Fruit fly (Drosophila melanogaster): ENCODE data around the gene CG7573.

The CG7573 gene

DNA sequence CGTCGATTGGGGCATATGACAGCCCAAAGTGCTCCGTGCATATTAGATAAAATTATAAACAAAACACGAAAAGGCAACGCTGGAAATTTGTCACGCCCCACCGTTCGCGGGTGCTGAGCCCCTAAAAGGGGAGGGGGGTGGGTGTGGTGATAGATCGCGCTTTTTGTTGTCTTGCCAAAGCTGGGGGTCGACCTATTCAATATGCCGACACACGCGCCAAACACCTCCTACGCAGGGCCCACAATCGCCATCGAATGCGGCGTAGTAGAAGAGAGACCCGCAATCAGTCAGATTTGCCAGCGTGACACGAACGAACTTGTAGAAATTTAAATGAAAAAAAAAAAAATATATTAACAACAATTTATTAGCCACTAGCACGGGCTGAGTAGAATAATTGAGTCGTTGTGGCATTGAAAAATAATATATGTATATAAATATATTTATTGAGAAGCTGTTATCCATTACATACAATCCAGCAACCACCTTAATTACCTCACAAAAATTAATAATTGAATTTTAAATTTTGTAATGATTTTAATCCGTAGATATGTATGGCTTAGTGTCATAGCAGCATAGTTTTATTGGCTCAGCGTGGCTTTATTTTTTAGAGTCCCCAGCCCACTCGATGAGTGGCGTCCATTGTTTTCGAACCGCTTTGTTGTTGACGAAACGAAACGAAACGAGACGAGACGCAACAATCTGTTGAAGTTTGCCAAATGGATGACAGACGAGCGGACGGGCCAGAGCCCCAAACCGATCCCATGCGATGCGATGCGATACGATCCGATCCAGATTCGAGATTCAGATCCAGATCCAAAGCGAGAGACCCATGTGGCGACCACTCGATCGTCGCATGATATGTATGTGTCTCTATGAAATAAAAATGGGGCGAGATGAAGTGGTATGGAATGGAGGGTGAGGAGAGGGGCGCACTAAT is 37.7 kb downstream of the CG7573 start (continued):
- no peak for TF ChIP-seq CG10431 (GFP tag; optimal IDR thresholded peaks at IDR 0.05)
- no peak for TF ChIP-seq schlank (tag; optimal IDR thresholded peaks at IDR 0.05)
- TF ChIP-seq Deaf1 (tag; optimal IDR thresholded peaks at IDR 0.05) = peak; percentile 32
- TF ChIP-seq sens-2 (GFP tag; IDR thresholded peaks at IDR 0.05) = peak; percentile 85
- no peak for TF ChIP-seq CG6791 (GFP tag; IDR thresholded peaks at IDR 0.05; ENCODE audit: partially characterized antibody)
- TF ChIP-seq CG18011 (GFP tag; optimal IDR thresholded peaks at IDR 0.05) = peak; percentile 77
- TF ChIP-seq MTF-1 (GFP tag; optimal IDR thresholded peaks at IDR 0.05; ENCODE audit: borderline replicate concordance) = peak; percentile 23
- TF ChIP-seq CG11695 (GFP tag; IDR thresholded peaks at IDR 0.05) = peak; percentile 97
- TF ChIP-seq sd (tag; optimal IDR thresholded peaks at IDR 0.05) = peak; percentile 78
- TF ChIP-seq Nf-YB (GFP tag; optimal IDR thresholded peaks at IDR 0.05) = peak; percentile 81
- TF ChIP-seq CG9876 (GFP tag; optimal IDR thresholded peaks at IDR 0.05) = no peak
- TF ChIP-seq sna (GFP tag; IDR thresholded peaks at IDR 0.05; ENCODE audit: partially characterized antibody) = no peak
- TF ChIP-seq CG1647 (GFP tag; optimal IDR thresholded peaks at IDR 0.05) = no peak
- TF ChIP-seq Max (GFP tag; optimal IDR thresholded peaks at IDR 0.05) = peak; percentile 31
- peak; percentile 72 for TF ChIP-seq org-1 (GFP tag; optimal IDR thresholded peaks at IDR 0.05)
- TF ChIP-seq Chrac-16 (GFP tag; optimal IDR thresholded peaks at IDR 0.05) = peak; percentile 65
- no peak for TF ChIP-seq TFAM (GFP tag; optimal IDR thresholded peaks at IDR 0.05)
- peak; percentile 90 for TF ChIP-seq BtbVII (GFP tag; optimal IDR thresholded peaks at IDR 0.05)
- TF ChIP-seq br (optimal IDR thresholded peaks at IDR 0.05) = no peak
- TF ChIP-seq tin (GFP tag; optimal IDR thresholded peaks at IDR 0.05) = peak; percentile 41
- TF ChIP-seq Hr51 (GFP tag; optimal IDR thresholded peaks at IDR 0.05) = peak in 1 of 2 experiments; percentile 97
- TF ChIP-seq CG33213 (GFP tag; optimal IDR thresholded peaks at IDR 0.05) = no peak
- TF ChIP-seq BEAF-32 (GFP tag; optimal IDR thresholded peaks at IDR 0.05) = peak; percentile 35
- TF ChIP-seq Vsx1 (GFP tag; optimal IDR thresholded peaks at IDR 0.05) = peak; percentile 90
- no peak for TF ChIP-seq CG9609 (GFP tag; optimal IDR thresholded peaks at IDR 0.05)
- TF ChIP-seq mld (GFP tag; IDR thresholded peaks at IDR 0.05; ENCODE audit: partially characterized antibody) = no peak
- TF ChIP-seq jumu (GFP tag; optimal IDR thresholded peaks at IDR 0.05) = no peak
- TF ChIP-seq Hsf (GFP tag; optimal IDR thresholded peaks at IDR 0.05) = peak; percentile 33
- peak; percentile 47 for TF ChIP-seq CG18476 (GFP tag; optimal IDR thresholded peaks at IDR 0.05)
- no peak for TF ChIP-seq fd64A (GFP tag; optimal IDR thresholded peaks at IDR 0.05)
- peak; percentile 44; the same call in 1 of the 2 replicates for TF ChIP-seq gt (GFP tag; IDR thresholded peaks at IDR 0.05)
- peak; percentile 91 for TF ChIP-seq CG14050 (GFP tag; IDR thresholded peaks at IDR 0.05)
- no peak for TF ChIP-seq fru (optimal IDR thresholded peaks at IDR 0.05)
- peak; percentile 91 for TF ChIP-seq Hand (GFP tag; optimal IDR thresholded peaks at IDR 0.05)
- peak; percentile 64 for TF ChIP-seq CG10462 (GFP tag; optimal IDR thresholded peaks at IDR 0.05)
- no peak for TF ChIP-seq Dp (GFP tag; optimal IDR thresholded peaks at IDR 0.05)
- no peak for TF ChIP-seq CG3163 (GFP tag; optimal IDR thresholded peaks at IDR 0.05)
- TF ChIP-seq lola (GFP tag; optimal IDR thresholded peaks at IDR 0.05) = peak in 1 of 3 experiments; percentile 80
- TF ChIP-seq CG34422 (GFP tag; IDR thresholded peaks at IDR 0.05) = peak; percentile 89
- TF ChIP-seq CG30431 (GFP tag; optimal IDR thresholded peaks at IDR 0.05) = peak; percentile 81
- no peak for TF ChIP-seq slp2 (GFP tag; optimal IDR thresholded peaks at IDR 0.05)
- TF ChIP-seq Poxn (GFP tag; IDR thresholded peaks at IDR 0.05) = 0 out of 2 replicates have a peak, but pooled peaks have one; percentile 62
- peak; percentile 78 for TF ChIP-seq fd96Cb (tag; optimal IDR thresholded peaks at IDR 0.05)
- peak; percentile 87 for TF ChIP-seq Drgx (GFP tag; IDR thresholded peaks at IDR 0.05)
- TF ChIP-seq vnd (GFP tag; IDR thresholded peaks at IDR 0.05; ENCODE audit: partially characterized antibody) = no peak
- TF ChIP-seq MBD-R2 (GFP tag; IDR thresholded peaks at IDR 0.05) = peak; percentile 76
- TF ChIP-seq CG6654 (GFP tag; optimal IDR thresholded peaks at IDR 0.05) = peak; percentile 43
- TF ChIP-seq grn (GFP tag; optimal IDR thresholded peaks at IDR 0.05) = peak; percentile 91

Measured in whole organism, embryonic.